Worm (Caenorhabditis elegans) whole organism, late embryonic: ENCODE results near the gene ZK829.3.

Source experiments
- C08G9.2 ChIP-seq: sonication (generic microtip); optimal IDR thresholded peaks from 2 replicates; lab custom pipeline; 2016; ENCODE audit warnings: mild to moderate bottlenecking, missing genetic modification characterization, moderate library complexity, missing compliant biosample characterization
- C38D4.7 ChIP-seq: fragments of 200-800 bp; sonication (Bioruptor generic); optimal IDR thresholded peaks from 2 replicates; lab custom pipeline; 2018; ENCODE audit warnings: mild to moderate bottlenecking, missing genetic modification characterization, moderate library complexity, missing compliant biosample characterization
- F13H6.1 ChIP-seq: sonication (generic microtip); optimal IDR thresholded peaks from 2 replicates; lab custom pipeline; 2016; ENCODE audit warnings: missing genetic modification characterization, missing compliant biosample characterization
- K02D7.2 ChIP-seq: sonication (generic microtip); optimal IDR thresholded peaks from 2 replicates; lab custom pipeline; 2017; ENCODE audit warnings: mild to moderate bottlenecking, missing genetic modification characterization, missing compliant biosample characterization
- ceh-14 ChIP-seq: sonication (generic microtip); optimal IDR thresholded peaks from 2 replicates; lab custom pipeline; 2016; ENCODE audit warnings: missing genotype, missing genetic modification characterization, missing compliant biosample characterization
- ceh-19 ChIP-seq: fragments of 200-800 bp; sonication (Bioruptor generic); optimal IDR thresholded peaks from 2 replicates; lab custom pipeline; 2018; ENCODE audit warnings: mild to moderate bottlenecking, missing genetic modification characterization, missing compliant biosample characterization
- ceh-2 ChIP-seq: sonication (generic microtip); optimal IDR thresholded peaks from 2 replicates; lab custom pipeline; 2016; ENCODE audit warnings: missing genotype, missing genetic modification characterization, missing compliant biosample characterization
- ceh-22 ChIP-seq: sonication (generic microtip); optimal IDR thresholded peaks from 2 replicates; lab custom pipeline; 2017; ENCODE audit warnings: missing biosample characterization, missing genetic modification characterization
- ceh-30 ChIP-seq: fragments of 150-350 bp; optimal IDR thresholded peaks from 2 replicates; lab custom pipeline; 2014; ENCODE audit warnings: missing biosample characterization, missing genetic modification characterization
- ceh-31 ChIP-seq: sonication (generic microtip); optimal IDR thresholded peaks from 2 replicates; lab custom pipeline; 2016; ENCODE audit warnings: missing genetic modification characterization, missing compliant biosample characterization
- ceh-45 ChIP-seq: fragments of 200-800 bp; sonication (Bioruptor generic); IDR thresholded peaks from 2 replicates; pipeline ENCODE4 v1.3.6; 2022; ENCODE audit warnings: missing genetic modification reagents, missing genetic modification characterization, missing compliant biosample characterization
- ceh-6 ChIP-seq: fragments of 200-800 bp; sonication (Bioruptor generic); optimal IDR thresholded peaks from 2 replicates; lab custom pipeline; 2018; ENCODE audit warnings: mild to moderate bottlenecking, missing genetic modification characterization, missing compliant biosample characterization
- ceh-9 ChIP-seq: sonication (generic microtip); optimal IDR thresholded peaks from 2 replicates; lab custom pipeline; 2016; ENCODE audit warnings: mild to moderate bottlenecking, missing genetic modification characterization, inconsistent platforms, missing compliant biosample characterization
- elt-2 ChIP-seq: sonication (generic microtip); optimal IDR thresholded peaks from 2 replicates; lab custom pipeline; 2016; ENCODE audit warnings: missing genetic modification reagents, missing genetic modification characterization, missing compliant biosample characterization
- ets-4 ChIP-seq: sonication (generic microtip); optimal IDR thresholded peaks from 2 replicates; lab custom pipeline; 2016; ENCODE audit warnings: missing genetic modification characterization, missing compliant biosample characterization
- fkh-10 ChIP-seq: fragments of 150-350 bp; optimal IDR thresholded peaks from 2 replicates; lab custom pipeline; 2014; ENCODE audit warnings: missing biosample characterization, missing genetic modification reagents, missing genetic modification characterization
- hlh-15 ChIP-seq: sonication (generic microtip); optimal IDR thresholded peaks from 2 replicates; lab custom pipeline; 2016; ENCODE audit warnings: missing genetic modification characterization, missing compliant biosample characterization
- hlh-30 ChIP-seq: sonication (generic microtip); optimal IDR thresholded peaks from 2 replicates; lab custom pipeline; 2017; ENCODE audit warnings: antibody characterized with exemption, missing genetic modification characterization, missing compliant biosample characterization; ENCODE audit not compliant: insufficient read depth
- hlh-8 ChIP-seq: sonication (generic microtip); optimal IDR thresholded peaks from 2 replicates; lab custom pipeline; 2016; ENCODE audit warnings: missing genotype, missing genetic modification characterization, missing compliant biosample characterization
- lim-6 ChIP-seq: sonication (generic microtip); optimal IDR thresholded peaks from 2 replicates; lab custom pipeline; 2016; ENCODE audit warnings: missing genetic modification characterization, missing compliant biosample characterization
- lin-11 ChIP-seq: fragments of 200-800 bp; sonication (Bioruptor generic); optimal IDR thresholded peaks from 2 replicates; lab custom pipeline; 2018; ENCODE audit warnings: mild to moderate bottlenecking, missing genetic modification characterization, missing compliant biosample characterization
- madf-2 ChIP-seq: sonication (generic microtip); optimal IDR thresholded peaks from 2 replicates; lab custom pipeline; 2017; ENCODE audit warnings: missing genetic modification characterization, missing compliant biosample characterization
- mec-3 ChIP-seq: sonication (generic microtip); optimal IDR thresholded peaks from 2 replicates; lab custom pipeline; 2016; ENCODE audit warnings: borderline replicate concordance, missing genetic modification characterization, missing compliant biosample characterization
- pat-9 ChIP-seq: fragments of 200-800 bp; sonication (Bioruptor generic); optimal IDR thresholded peaks from 2 replicates; lab custom pipeline; 2018; ENCODE audit warnings: mild to moderate bottlenecking, missing genetic modification characterization, moderate library complexity, missing compliant biosample characterization
- pax-1 ChIP-seq: fragments of 150-350 bp; optimal IDR thresholded peaks from 2 replicates; lab custom pipeline; 2014; ENCODE audit warnings: missing biosample characterization, missing genetic modification characterization
- pqm-1 ChIP-seq: sonication (generic microtip); optimal IDR thresholded peaks from 2 replicates; lab custom pipeline; 2016; ENCODE audit warnings: missing genetic modification characterization, missing compliant biosample characterization
- rnt-1 ChIP-seq: sonication (generic microtip); optimal IDR thresholded peaks from 2 replicates; lab custom pipeline; 2016; ENCODE audit warnings: missing genetic modification characterization, missing compliant biosample characterization
- tbx-2 ChIP-seq: sonication (generic microtip); optimal IDR thresholded peaks from 2 replicates; lab custom pipeline; 2016; ENCODE audit warnings: missing genetic modification characterization, missing compliant biosample characterization
- zip-5 ChIP-seq: sonication (generic microtip); optimal IDR thresholded peaks from 2 replicates; lab custom pipeline; 2016; ENCODE audit warnings: missing genetic modification characterization, missing compliant biosample characterization

ZK829.3 gene

DNA sequence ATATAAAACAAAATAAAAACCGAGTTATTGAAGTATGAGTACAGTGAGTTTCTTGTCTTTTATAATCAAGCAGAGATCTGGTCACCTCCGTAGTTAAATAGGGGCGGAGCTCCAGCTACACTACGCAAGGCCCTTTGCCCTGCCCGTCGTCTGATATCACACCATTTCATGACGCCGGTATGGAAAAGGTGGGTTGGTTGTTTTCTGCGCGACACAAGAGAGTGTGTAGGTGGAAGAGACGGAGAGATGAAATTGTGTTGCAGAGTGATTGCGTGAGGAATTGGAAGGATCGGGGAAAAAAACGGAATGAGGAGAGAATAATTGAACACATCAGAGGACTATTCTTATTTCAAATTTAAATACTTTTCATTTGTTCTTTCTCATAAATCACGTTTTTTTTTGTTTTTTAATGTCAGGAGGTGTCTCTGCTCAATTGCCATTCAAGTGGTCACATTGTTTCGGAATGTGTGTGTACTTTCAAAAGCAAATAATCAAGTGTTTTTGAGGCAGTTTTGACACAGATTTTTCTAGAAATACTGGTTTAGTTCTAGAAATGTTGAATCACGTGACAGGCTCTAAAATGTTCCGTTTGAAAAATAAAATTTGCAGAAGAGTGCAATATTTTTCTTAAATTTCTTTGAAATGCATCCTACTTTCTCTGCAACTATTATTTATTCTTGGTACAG is 29.6 kb downstream of the ZK829.3 start, which contains the start of gene ZK822.9:
Gene ZK822.9, plus strand, starts transcription at position 180 of the 686 bp plus-strand sequence.
- peak; percentile 35 for TF ChIP-seq hlh-30
- no peak for TF ChIP-seq pat-9

DNA sequence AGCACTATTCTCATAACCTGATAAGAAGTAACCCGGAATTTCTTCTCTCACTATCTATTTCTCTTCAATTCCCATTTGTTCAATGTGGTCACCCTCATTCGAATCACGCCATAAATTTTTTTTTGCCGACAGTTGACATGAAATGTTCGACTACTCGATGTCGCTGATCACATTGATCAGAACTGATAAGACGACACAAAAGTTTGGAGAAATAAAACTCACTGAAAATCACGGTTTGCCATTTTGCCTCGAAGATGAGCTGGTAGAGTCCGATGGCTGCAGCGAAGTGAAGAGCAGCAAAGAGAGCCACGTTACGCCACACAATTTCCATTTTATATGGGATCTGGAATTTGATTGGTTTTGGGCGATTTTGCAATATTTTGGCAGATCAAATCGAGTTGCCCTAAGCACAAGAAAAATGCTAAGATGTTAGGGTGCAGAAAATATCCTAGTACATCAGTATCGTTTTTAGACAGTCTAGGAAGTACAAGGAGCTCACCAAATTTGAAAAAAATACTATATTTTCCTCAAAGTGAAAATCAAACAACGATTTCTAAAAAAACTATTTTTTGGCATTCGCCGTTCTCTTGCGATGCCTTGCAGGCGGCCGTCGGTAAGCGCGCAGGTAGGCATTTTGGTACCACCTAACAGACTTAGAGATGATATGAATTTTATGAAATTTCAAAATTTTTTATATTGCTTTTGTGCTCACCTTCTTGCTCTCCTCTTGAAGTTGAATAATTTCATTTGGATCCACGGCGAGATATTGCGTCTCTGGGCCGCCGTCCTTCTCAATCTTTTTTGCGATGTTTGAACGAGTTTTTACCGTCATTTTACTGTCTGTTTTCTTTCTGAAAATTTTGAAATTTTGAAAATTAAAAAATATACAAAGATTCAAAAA is 30.4 kb downstream of the ZK829.3 start, which contains the start of gene fat-6:
Gene fat-6, minus strand, starts transcription at position 851 of the 901 bp plus-strand sequence.
- peak; percentile 31 for TF ChIP-seq elt-2 (tag; lab: Kevin White, UChicago)
- TF ChIP-seq ceh-45 (GFP tag; lab: Robert Waterston, UW), result no peak

DNA sequence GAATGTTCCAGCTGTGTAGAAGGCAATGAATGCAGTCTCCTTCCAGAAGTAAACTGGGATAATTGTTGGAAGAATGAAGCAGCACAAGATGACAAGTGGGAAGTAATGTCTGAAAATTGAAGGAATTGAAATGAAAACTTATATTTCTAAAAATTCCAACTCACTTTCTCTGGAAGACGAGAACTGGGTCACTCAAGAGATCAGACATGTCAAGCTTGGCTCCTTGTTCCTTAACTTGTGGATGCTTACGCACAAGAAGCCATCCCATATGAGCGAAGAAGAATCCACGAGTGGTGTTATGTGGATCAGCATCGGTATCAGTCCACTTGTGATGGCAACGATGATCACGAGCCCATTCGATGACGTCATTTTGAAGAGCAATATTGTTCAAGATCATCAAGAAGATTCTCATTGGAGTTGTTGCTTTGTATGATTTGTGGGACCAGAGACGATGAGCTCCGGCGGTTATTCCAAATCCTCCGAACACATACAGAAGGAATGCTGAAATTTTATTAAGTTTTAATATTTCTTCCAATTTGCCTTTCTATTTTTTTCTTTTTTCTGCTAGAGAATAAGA is 31.2 kb downstream of the ZK829.3 start:
- no peak for TF ChIP-seq C38D4.7 (GFP tag; lab: Kevin White, UChicago)

ce11 chrIV:11913295-11913940 is 32.1 kb downstream of the ZK829.3 start:
- TF ChIP-seq ceh-19 (GFP tag; lab: Kevin White, UChicago) (no peak), hlh-15 (tag; lab: Kevin White, UChicago) (no peak), mec-3 (tag; lab: Kevin White, UChicago) (no peak), ceh-14 (tag; lab: Kevin White, UChicago) (no peak), rnt-1 (tag; lab: Kevin White, UChicago) (no peak), zip-5 (no peak), lim-6 (tag; lab: Kevin White, UChicago) (no peak)

DNA sequence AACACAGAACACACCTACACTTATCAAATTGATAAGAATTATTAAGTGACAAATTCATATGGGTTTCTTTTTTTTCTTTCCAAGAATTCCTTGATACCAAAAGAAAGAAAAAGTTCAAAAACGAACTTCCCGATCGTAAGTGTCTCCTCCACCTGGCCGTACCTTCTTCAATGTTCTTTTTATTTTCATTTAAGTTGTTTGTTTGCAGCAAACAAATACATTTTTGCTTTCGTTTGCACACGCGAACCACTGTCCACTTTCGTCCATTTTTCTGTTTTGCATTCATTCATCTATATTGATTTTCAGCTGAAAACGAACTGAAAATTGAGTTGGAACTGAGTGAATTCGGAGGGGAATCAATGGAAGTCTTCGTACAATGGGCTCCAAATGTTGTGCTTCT is 33.8 kb downstream of the ZK829.3 start, which contains the start of gene VZK822L.2:
Gene VZK822L.2, plus strand, starts transcription at position 301 of the 400 bp plus-strand sequence.
- TF ChIP-seq hlh-8 (tag; lab: Kevin White, UChicago) (no peak), ceh-2 (no peak), lim-6 (tag; lab: Kevin White, UChicago) (no peak), ceh-31 (no peak), ceh-9 (tag; lab: Kevin White, UChicago) (no peak)

- TF ChIP-seq fkh-10 (GFP tag; lab: Kevin White, UChicago), result no peak
- no peak for TF ChIP-seq tbx-2
- no peak for TF ChIP-seq F13H6.1 (tag; lab: Kevin White, UChicago)
- no peak for TF ChIP-seq ceh-31
- TF ChIP-seq ceh-30 (tag; lab: Kevin White, UChicago), result no peak
- no peak for TF ChIP-seq K02D7.2 (tag; lab: Kevin White, UChicago)
- no peak for TF ChIP-seq pqm-1 (tag; lab: Kevin White, UChicago)
- no peak for TF ChIP-seq hlh-8 (tag; lab: Kevin White, UChicago)
- no peak for TF ChIP-seq lin-11
- TF ChIP-seq lim-6 (tag; lab: Kevin White, UChicago), result no peak
- TF ChIP-seq pat-9, result no peak
- no peak for TF ChIP-seq ceh-6 (GFP tag; lab: Kevin White, UChicago)
- TF ChIP-seq ceh-22 (tag; lab: Kevin White, UChicago), result no peak
- TF ChIP-seq madf-2, result no peak
- no peak for TF ChIP-seq ceh-19 (GFP tag; lab: Kevin White, UChicago)
- TF ChIP-seq pax-1 (tag; lab: Kevin White, UChicago), result no peak
- TF ChIP-seq ets-4 (tag; lab: Kevin White, UChicago), result no peak
- TF ChIP-seq C08G9.2 (tag; lab: Kevin White, UChicago), result no peak
Observed at ce11 chrIV:11908733-11909132, 36.8 kb downstream of the ZK829.3 start.
